Worm (Caenorhabditis elegans): ENCODE data around the gene fbxc-47.

- TF ChIP-seq ceh-20 (GFP tag; IDR thresholded peaks at IDR 0.05) (no peak), lin-1 (GFP tag; IDR thresholded peaks at IDR 0.05) (no peak), ama-1 (optimal IDR thresholded peaks at IDR 0.05) (no peak), tra-1 (GFP tag; IDR thresholded peaks at IDR 0.05) (no peak)
Observed at ce11 chrIV:3844584-3844983, 39.3 kb downstream of the fbxc-47 start.
